Fruit fly (Drosophila melanogaster): ENCODE measurements around the gene CG5823.

Gene CG5823

DNA sequence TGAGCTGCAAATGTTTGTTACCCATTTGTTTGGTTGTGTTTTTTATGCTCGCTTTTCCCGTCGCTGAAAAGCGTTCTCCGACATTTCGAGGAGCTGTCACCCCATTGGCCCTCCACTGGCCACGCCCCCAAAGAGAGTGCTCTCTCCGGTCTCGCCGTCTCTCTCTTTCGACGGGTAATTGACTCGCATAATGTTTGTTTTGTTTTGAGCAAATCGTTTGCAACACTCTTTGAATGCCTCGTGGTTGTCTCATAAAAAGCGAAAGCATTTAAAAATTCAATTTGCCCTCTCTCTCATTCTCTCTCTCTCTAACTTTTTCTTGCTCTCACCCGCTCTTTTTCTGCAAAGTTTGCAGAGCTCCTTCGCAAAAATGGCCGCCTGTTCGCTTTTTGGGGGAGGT, 23.1 kb upstream of the CG5823 start:
- TF ChIP-seq Myc (optimal IDR thresholded peaks at IDR 0.05) (no peak), dl (GFP tag; optimal IDR thresholded peaks at IDR 0.05; ENCODE audit: insufficient read depth in 1 of 2, partially characterized antibody in 2 of 2) (peak in 1 of 2 experiments; percentile 6)

DNA sequence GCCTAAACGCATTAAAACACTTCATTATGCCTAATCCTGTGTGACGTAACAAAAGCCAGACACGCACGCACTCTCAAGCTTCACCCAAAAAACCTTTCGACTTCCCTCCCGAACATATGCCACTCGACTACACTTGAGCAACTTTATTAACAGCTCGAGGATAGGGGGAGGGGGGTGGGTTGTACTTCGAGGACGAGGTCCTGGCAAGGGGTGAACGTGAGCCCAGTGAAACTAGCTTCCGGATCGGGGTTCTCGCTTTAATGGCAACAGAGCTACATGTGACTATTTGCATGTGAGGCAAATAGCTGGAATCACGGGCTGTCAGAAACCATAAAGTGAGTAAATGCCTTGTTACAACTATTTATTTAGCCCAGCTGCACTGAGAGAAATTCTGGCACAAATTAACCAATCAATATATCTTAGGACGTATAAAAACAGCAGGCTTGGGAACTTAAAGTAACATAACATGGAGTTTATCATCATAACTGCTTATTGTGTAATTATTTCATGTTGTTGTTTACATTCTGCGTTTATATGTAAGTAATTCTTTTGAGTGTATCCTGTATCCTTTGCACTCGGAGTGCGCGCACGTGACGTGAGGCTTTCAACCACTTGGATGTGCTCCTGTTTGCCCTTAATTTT, 16.6 kb upstream of the CG5823 start:
- TF ChIP-seq Dfd (GFP tag; optimal IDR thresholded peaks at IDR 0.05) (no peak), sage (GFP tag; optimal IDR thresholded peaks at IDR 0.05) (no peak), CrebA (GFP tag; optimal IDR thresholded peaks at IDR 0.05; ENCODE audit: borderline replicate concordance) (no peak), sv (GFP tag; optimal IDR thresholded peaks at IDR 0.05) (peak; percentile 24), Abd-B (GFP tag; optimal IDR thresholded peaks at IDR 0.05) (no peak), Dif (GFP tag; optimal IDR thresholded peaks at IDR 0.05; ENCODE audit: partially characterized antibody) (no peak)

DNA sequence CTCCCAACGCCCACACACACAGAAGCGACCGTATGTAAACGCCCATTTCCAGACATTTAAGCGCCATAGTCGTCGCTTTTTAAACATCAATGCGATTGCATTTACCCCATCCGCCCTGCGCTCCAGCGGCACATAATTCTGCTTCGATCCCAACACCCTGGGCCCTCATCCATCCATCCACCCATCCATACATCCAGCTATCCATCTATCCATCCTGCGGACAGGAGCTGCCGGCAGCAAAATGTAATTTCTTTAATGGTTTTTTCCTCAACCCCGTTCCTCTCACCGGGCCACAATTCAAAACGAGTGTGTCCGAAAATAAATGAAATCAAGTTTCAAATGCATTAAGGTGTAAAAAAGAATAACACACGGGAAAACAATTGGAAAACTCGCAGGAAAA, 15.6 kb upstream of the CG5823 start:
- no peak for TF ChIP-seq CrebA (GFP tag; optimal IDR thresholded peaks at IDR 0.05; ENCODE audit: borderline replicate concordance)
- TF ChIP-seq br (GFP tag; optimal IDR thresholded peaks at IDR 0.05): no peak
- no peak for TF ChIP-seq lola (GFP tag; optimal IDR thresholded peaks at IDR 0.05)
- TF ChIP-seq Dfd (GFP tag; optimal IDR thresholded peaks at IDR 0.05): no peak
- no peak for TF ChIP-seq Sp1 (GFP tag; optimal IDR thresholded peaks at IDR 0.05)
- TF ChIP-seq foxo (GFP tag; optimal IDR thresholded peaks at IDR 0.05): no peak
- no peak for TF ChIP-seq brk (GFP tag; optimal IDR thresholded peaks at IDR 0.05)
- TF ChIP-seq Hr83 (GFP tag; optimal IDR thresholded peaks at IDR 0.05; ENCODE audit: poor library complexity, severe bottlenecking): no peak
- no peak for TF ChIP-seq Vsx2 (GFP tag; optimal IDR thresholded peaks at IDR 0.05; ENCODE audit: partially characterized antibody)
- TF ChIP-seq N (GFP tag; optimal IDR thresholded peaks at IDR 0.05): no peak
- TF ChIP-seq CG32264 (GFP tag; optimal IDR thresholded peaks at IDR 0.05): no peak
- no peak for TF ChIP-seq CG9705 (GFP tag; optimal IDR thresholded peaks at IDR 0.05)
- no peak for TF ChIP-seq ey (GFP tag; optimal IDR thresholded peaks at IDR 0.05)
- no peak for TF ChIP-seq HLH106 (tag; optimal IDR thresholded peaks at IDR 0.05)
- no peak for TF ChIP-seq Mio (GFP tag; optimal IDR thresholded peaks at IDR 0.05)
- TF ChIP-seq GATAd (GFP tag; optimal IDR thresholded peaks at IDR 0.05): no peak

DNA sequence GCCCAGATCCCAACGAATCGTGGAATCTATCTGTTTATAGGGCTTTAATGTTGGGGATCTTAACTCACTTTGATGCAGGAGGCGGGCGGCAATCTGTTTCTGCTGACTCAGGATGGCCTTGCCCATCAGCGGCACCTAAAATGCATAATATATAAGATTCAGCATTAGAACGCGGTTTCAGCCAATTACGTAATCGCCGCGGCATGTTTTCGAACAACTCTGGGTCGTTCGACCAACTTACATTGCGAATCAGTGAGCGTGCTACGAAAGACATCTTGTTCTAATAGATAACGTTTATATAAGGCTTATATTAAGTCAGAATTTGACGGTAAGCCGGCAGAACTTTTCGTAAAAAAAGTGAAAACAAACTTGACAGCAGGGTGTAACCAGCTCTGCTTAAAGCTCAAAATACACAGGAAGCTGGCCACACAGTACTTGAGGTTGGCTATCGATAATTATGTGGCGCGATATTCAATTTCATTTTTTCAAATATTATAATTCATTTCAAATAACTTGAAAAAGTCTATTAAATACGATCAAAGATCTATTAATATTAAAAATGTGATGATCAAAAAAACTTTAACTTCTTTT, 11.8 kb upstream of the CG5823 start, which contains the start of gene Prx3:
TSS of gene Prx3 (minus strand) at position 417 of the 591 bp plus-strand sequence.
- no peak for TF ChIP-seq jim (GFP tag; optimal IDR thresholded peaks at IDR 0.05)
- TF ChIP-seq woc (GFP tag; optimal IDR thresholded peaks at IDR 0.05): no peak
- TF ChIP-seq dmrt93B (GFP tag; optimal IDR thresholded peaks at IDR 0.05): no peak
- TF ChIP-seq sage (GFP tag; optimal IDR thresholded peaks at IDR 0.05): no peak
- TF ChIP-seq brk (GFP tag; optimal IDR thresholded peaks at IDR 0.05): no peak
- TF ChIP-seq Abd-B (GFP tag; optimal IDR thresholded peaks at IDR 0.05): no peak
- no peak for TF ChIP-seq CG32264 (GFP tag; optimal IDR thresholded peaks at IDR 0.05)
- TF ChIP-seq fru (GFP tag; optimal IDR thresholded peaks at IDR 0.05): no peak
- TF ChIP-seq HLH106 (tag; optimal IDR thresholded peaks at IDR 0.05): no peak
- no peak for TF ChIP-seq dl (GFP tag; optimal IDR thresholded peaks at IDR 0.05; ENCODE audit: insufficient read depth in 1 of 2, partially characterized antibody in 2 of 2)
- TF ChIP-seq rgr (GFP tag; optimal IDR thresholded peaks at IDR 0.05): no peak
- no peak for TF ChIP-seq foxo (GFP tag; optimal IDR thresholded peaks at IDR 0.05)
- TF ChIP-seq Hnf4 (GFP tag; optimal IDR thresholded peaks at IDR 0.05): no peak
- TF ChIP-seq Hr83 (GFP tag; optimal IDR thresholded peaks at IDR 0.05; ENCODE audit: poor library complexity, severe bottlenecking): no peak

DNA sequence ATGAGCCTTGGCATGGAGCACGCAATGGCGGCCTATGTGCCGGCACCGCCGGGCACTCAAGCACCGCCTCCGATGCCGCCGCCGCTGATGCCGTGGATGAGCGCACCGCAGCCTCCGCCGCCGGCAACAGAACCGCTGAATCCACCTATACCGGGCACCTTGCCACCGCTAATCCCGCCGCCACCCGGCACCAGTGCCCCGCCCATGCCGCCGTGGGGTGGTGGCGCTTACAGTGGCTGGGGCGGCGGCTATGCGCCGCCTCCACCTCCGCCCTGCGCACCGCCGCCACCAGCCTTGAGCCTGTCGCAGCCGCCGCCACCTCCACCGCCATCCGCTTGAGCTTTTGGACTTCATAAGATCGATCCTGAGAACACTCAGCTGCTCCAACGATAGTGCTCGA, 10.2 kb upstream of the CG5823 start:
- TF ChIP-seq Dfd (GFP tag; optimal IDR thresholded peaks at IDR 0.05): peak; percentile 94
- TF ChIP-seq rgr (GFP tag; optimal IDR thresholded peaks at IDR 0.05): no peak

DNA sequence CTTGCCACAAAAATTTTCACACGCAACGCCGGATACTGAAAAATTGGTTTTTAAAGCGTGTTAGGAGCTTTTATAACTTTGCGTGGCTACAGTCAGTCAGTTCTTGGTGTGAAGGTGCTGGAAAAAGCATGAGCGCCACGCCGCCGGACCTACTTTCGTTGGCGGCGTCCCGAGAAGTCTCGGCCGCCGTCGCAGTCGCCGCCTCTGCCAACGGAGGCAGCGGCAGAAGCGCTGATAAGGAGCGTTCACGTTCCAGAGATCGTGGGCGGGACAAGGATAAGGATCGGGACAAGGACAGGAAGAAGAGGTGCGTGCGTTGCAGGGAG, 6.1 kb upstream of the CG5823 start:
- no peak for TF ChIP-seq lola (GFP tag; optimal IDR thresholded peaks at IDR 0.05)
- no peak for TF ChIP-seq Mio (GFP tag; optimal IDR thresholded peaks at IDR 0.05)
- TF ChIP-seq dl (GFP tag; optimal IDR thresholded peaks at IDR 0.05; ENCODE audit: insufficient read depth in 1 of 2, partially characterized antibody in 2 of 2): no peak
- no peak for TF ChIP-seq OdsH (GFP tag; optimal IDR thresholded peaks at IDR 0.05)
- no peak for TF ChIP-seq tai (GFP tag; optimal IDR thresholded peaks at IDR 0.05)
- TF ChIP-seq dsf (GFP tag; optimal IDR thresholded peaks at IDR 0.05; ENCODE audit: borderline replicate concordance): no peak
- no peak for TF ChIP-seq sv (GFP tag; optimal IDR thresholded peaks at IDR 0.05)
- TF ChIP-seq br (GFP tag; optimal IDR thresholded peaks at IDR 0.05): no peak
- no peak for TF ChIP-seq Hr78 (GFP tag; optimal IDR thresholded peaks at IDR 0.05)
- no peak for TF ChIP-seq jim (GFP tag; optimal IDR thresholded peaks at IDR 0.05)
- no peak for TF ChIP-seq rgr (GFP tag; optimal IDR thresholded peaks at IDR 0.05)
- TF ChIP-seq Rel (GFP tag; optimal IDR thresholded peaks at IDR 0.05): no peak
- no peak for TF ChIP-seq Rel (tag; optimal IDR thresholded peaks at IDR 0.05)
- no peak for TF ChIP-seq N (GFP tag; optimal IDR thresholded peaks at IDR 0.05)
- TF ChIP-seq pan (optimal IDR thresholded peaks at IDR 0.05): no peak
- no peak for TF ChIP-seq Jra (GFP tag; optimal IDR thresholded peaks at IDR 0.05)
